Fruit fly (Drosophila melanogaster): ENCODE measurements around the gene HisRS.

The HisRS gene

DNA sequence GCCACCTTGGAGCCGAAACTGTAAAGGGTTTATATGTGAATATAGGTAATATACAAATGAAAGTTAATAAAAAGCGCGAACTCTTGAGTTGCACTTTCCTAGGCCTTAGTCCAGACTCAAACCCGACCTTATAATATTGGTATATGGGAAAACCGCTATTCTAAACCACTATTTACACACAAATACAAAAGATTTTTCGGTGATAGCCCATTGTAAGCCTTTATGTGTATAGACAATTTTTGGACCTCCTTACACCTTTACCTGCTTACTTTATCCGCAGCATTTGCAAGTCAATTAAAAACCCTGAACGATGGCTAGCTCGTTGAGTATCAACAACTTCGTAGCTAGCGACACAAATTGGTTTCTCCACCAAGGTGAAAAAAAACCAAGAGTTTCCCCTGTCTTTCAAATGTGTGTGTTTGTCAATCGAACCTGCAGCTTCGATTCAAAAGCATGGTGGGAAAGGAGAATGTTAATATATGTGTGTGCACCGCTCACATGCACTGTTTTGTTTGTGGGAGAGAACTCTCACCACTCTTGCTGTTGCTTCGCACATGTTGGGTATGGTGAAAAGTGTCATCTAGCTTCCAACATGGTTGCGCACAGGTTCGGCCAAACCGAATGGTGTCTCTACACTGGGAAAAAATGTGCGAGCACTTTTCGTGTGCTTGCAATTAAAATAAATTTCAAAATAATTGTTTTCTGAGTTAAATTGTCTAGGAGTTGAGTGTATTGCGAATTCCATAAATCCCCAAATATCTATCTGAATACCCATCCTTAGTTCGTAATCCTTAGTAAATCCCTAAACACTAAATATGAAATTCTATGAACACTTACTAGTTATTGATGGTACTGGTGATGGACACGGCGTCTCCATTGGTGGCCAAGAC lies 8.3 kb upstream of the HisRS start (continued):
- TF ChIP-seq so (GFP tag; IDR thresholded peaks at IDR 0.05) (peak; percentile 85), CG8924 (tag; optimal IDR thresholded peaks at IDR 0.05) (peak; percentile 64), CG8765 (GFP tag; IDR thresholded peaks at IDR 0.05) (peak; percentile 24; the same call in 1 of the 2 replicates), gce (GFP tag; IDR thresholded peaks at IDR 0.05) (peak; percentile 82), CG4820 (GFP tag; optimal IDR thresholded peaks at IDR 0.05) (peak; percentile 80), CG31365 (tag; optimal IDR thresholded peaks at IDR 0.05) (peak; percentile 46), ase (GFP tag; IDR thresholded peaks at IDR 0.05) (peak; percentile 80), CG18262 (tag; optimal IDR thresholded peaks at IDR 0.05) (peak; percentile 78), pho (GFP tag; optimal IDR thresholded peaks at IDR 0.05) (peak; percentile 47), Ravus (GFP tag; IDR thresholded peaks at IDR 0.05) (peak; percentile 48; the same call in 1 of the 2 replicates), CG9876 (GFP tag; optimal IDR thresholded peaks at IDR 0.05) (peak; percentile 3), CG1603 (tag; optimal IDR thresholded peaks at IDR 0.05) (peak; percentile 87), scrt (GFP tag; optimal IDR thresholded peaks at IDR 0.05) (peak; percentile 61), dan (GFP tag; IDR thresholded peaks at IDR 0.05) (no peak), Dek (tag; optimal IDR thresholded peaks at IDR 0.05) (peak; percentile 28), Hey (tag; optimal IDR thresholded peaks at IDR 0.05) (no peak), CG6854 (GFP tag; optimal IDR thresholded peaks at IDR 0.05) (peak; percentile 67), vnd (GFP tag; IDR thresholded peaks at IDR 0.05; ENCODE audit: partially characterized antibody) (no peak), Hr78 (GFP tag; optimal IDR thresholded peaks at IDR 0.05) (no peak), CG10431 (GFP tag; optimal IDR thresholded peaks at IDR 0.05) (no peak), CG9215 (GFP tag; IDR thresholded peaks at IDR 0.05) (peak; percentile 31), CG10147 (GFP tag; optimal IDR thresholded peaks at IDR 0.05) (peak; percentile 68), CG3847 (GFP tag; IDR thresholded peaks at IDR 0.05) (peak; percentile 46; the same call in 1 of the 2 replicates), gro (GFP tag; optimal IDR thresholded peaks at IDR 0.05) (peak; percentile 79), nerfin-1 (tag; optimal IDR thresholded peaks at IDR 0.05) (peak; percentile 10), grau (tag; optimal IDR thresholded peaks at IDR 0.05) (peak; percentile 63), CG1832 (GFP tag; optimal IDR thresholded peaks at IDR 0.05) (peak; percentile 4), ac (GFP tag; optimal IDR thresholded peaks at IDR 0.05) (peak; percentile 14), CG7372 (GFP tag; IDR thresholded peaks at IDR 0.05) (peak; percentile 43; the same call in 1 of the 2 replicates), ham (GFP tag; IDR thresholded peaks at IDR 0.05) (no peak), Fer1 (GFP tag; optimal IDR thresholded peaks at IDR 0.05) (peak; percentile 72), kay (GFP tag; optimal IDR thresholded peaks at IDR 0.05) (peak; percentile 70), disco-r (GFP tag; optimal IDR thresholded peaks at IDR 0.05) (peak; percentile 77), Dll (GFP tag; IDR thresholded peaks at IDR 0.05; ENCODE audit: partially characterized antibody) (no peak), CHES-1-like (GFP tag; optimal IDR thresholded peaks at IDR 0.05) (peak; percentile 62), br (optimal IDR thresholded peaks at IDR 0.05) (no peak), eve (GFP tag; optimal IDR thresholded peaks at IDR 0.05) (no peak), CG10267 (tag; optimal IDR thresholded peaks at IDR 0.05) (peak; percentile 72), vvl (GFP tag; IDR thresholded peaks at IDR 0.05) (peak; percentile 95), lbe (GFP tag; optimal IDR thresholded peaks at IDR 0.05) (no peak), CG7963 (GFP tag; IDR thresholded peaks at IDR 0.05; ENCODE audit: partially characterized antibody) (no peak), zf30C (GFP tag; optimal IDR thresholded peaks at IDR 0.05) (peak; percentile 85), CG11456 (GFP tag; IDR thresholded peaks at IDR 0.05) (peak; percentile 86), CG1602 (GFP tag; optimal IDR thresholded peaks at IDR 0.05) (peak; percentile 69), fd102C (GFP tag; optimal IDR thresholded peaks at IDR 0.05) (no peak), lmd (GFP tag; IDR thresholded peaks at IDR 0.05) (peak; percentile 71), lab (GFP tag; optimal IDR thresholded peaks at IDR 0.05) (peak; percentile 87), p53 (GFP tag; optimal IDR thresholded peaks at IDR 0.05) (peak; percentile 43), Dp (GFP tag; optimal IDR thresholded peaks at IDR 0.05) (no peak)
